Fruit fly (Drosophila melanogaster) whole organism, prepupa: ENCODE measurements around the gene rdx.

Source experiments
- Blimp-1 ChIP-seq: fragments of 200-800 bp; sonication (Bioruptor generic); optimal IDR thresholded peaks from 3 replicates; lab custom pipeline; 2017; ENCODE audit warnings: missing biosample characterization, missing genetic modification characterization, mild to moderate bottlenecking, moderate library complexity, missing genetic modification reagents
- CG10631 ChIP-seq: fragments of 200-800 bp; sonication (Bioruptor generic); optimal IDR thresholded peaks from 2 replicates; lab custom pipeline; 2016; ENCODE audit warnings: missing biosample characterization, missing genetic modification characterization
- CG10669 ChIP-seq: fragments of 200-800 bp; sonication (Bioruptor generic); optimal IDR thresholded peaks from 3 replicates; lab custom pipeline; 2018; ENCODE audit warnings: missing biosample characterization, mild to moderate bottlenecking, missing genetic modification characterization, moderate library complexity
- CG11294 ChIP-seq: fragments of 200-800 bp; sonication (Bioruptor generic); IDR thresholded peaks from 2 replicates; pipeline ENCODE4 v1.3.6; 2022; ENCODE audit warnings: missing biosample characterization, missing genetic modification characterization
- CG11762 ChIP-seq: fragments of 200-800 bp; sonication (Bioruptor generic); optimal IDR thresholded peaks from 3 replicates; lab custom pipeline; 2016; ENCODE audit warnings: missing biosample characterization, missing genetic modification characterization; ENCODE audit not compliant: insufficient read depth
- CG11902 ChIP-seq: fragments of 200-800 bp; sonication (Bioruptor generic); optimal IDR thresholded peaks from 3 replicates; lab custom pipeline; 2016; ENCODE audit warnings: missing biosample characterization, missing genetic modification characterization
- CG15336 ChIP-seq: fragments of 200-800 bp; sonication (Bioruptor generic); IDR thresholded peaks from 2 replicates; pipeline ENCODE4 v1.3.6; 2022; ENCODE audit warnings: missing biosample characterization, missing genetic modification characterization
- CG1621 ChIP-seq: fragments of 200-800 bp; sonication (Bioruptor generic); optimal IDR thresholded peaks from 3 replicates; lab custom pipeline; 2018; ENCODE audit warnings: missing biosample characterization, mild to moderate bottlenecking, missing genetic modification characterization
- CG16779 ChIP-seq: fragments of 200-800 bp; sonication (Bioruptor generic); optimal IDR thresholded peaks from 3 replicates; lab custom pipeline; 2017; ENCODE audit warnings: missing biosample characterization, mild to moderate bottlenecking, missing genetic modification characterization
- CG3032 ChIP-seq: fragments of 200-800 bp; optimal IDR thresholded peaks from 2 replicates; lab custom pipeline; 2019; ENCODE audit warnings: missing biosample characterization, mild to moderate bottlenecking, missing genetic modification characterization, moderate library complexity
- CG32006 ChIP-seq: fragments of 200-800 bp; sonication (Bioruptor generic); optimal IDR thresholded peaks from 3 replicates; lab custom pipeline; 2017; ENCODE audit warnings: missing biosample characterization, mild to moderate bottlenecking, missing genetic modification characterization
- CG3919 ChIP-seq: fragments of 200-800 bp; sonication (Bioruptor generic); optimal IDR thresholded peaks from 3 replicates; lab custom pipeline; 2016; ENCODE audit warnings: missing biosample characterization, missing genetic modification characterization
- CG4318 ChIP-seq: fragments of 200-800 bp; sonication (Bioruptor generic); optimal IDR thresholded peaks from 3 replicates; lab custom pipeline; 2017; ENCODE audit warnings: missing biosample characterization, mild to moderate bottlenecking, missing genetic modification characterization
- CG6163 ChIP-seq: fragments of 200-800 bp; sonication (Bioruptor generic); IDR thresholded peaks from 3 replicates; pipeline ENCODE4 v1.3.6; 2022; ENCODE audit warnings: missing biosample characterization, missing genetic modification characterization
- CG6276 ChIP-seq: fragments of 200-800 bp; sonication (Bioruptor generic); optimal IDR thresholded peaks from 2 replicates; lab custom pipeline; 2017; ENCODE audit warnings: missing biosample characterization, mild to moderate bottlenecking, missing genetic modification characterization
- CG6808 ChIP-seq: fragments of 200-800 bp; sonication (Bioruptor generic); optimal IDR thresholded peaks from 3 replicates; lab custom pipeline; 2017; ENCODE audit warnings: missing biosample characterization, missing genetic modification characterization, mild to moderate bottlenecking, moderate library complexity, missing genetic modification reagents
- CG7368 ChIP-seq: fragments of 200-800 bp; sonication (Bioruptor generic); optimal IDR thresholded peaks from 3 replicates; lab custom pipeline; 2016; ENCODE audit warnings: missing biosample characterization, missing genetic modification characterization
- CG8119 ChIP-seq: fragments of 200-800 bp; sonication (Bioruptor generic); IDR thresholded peaks from 3 replicates; pipeline ENCODE4 v1.3.6; 2022; ENCODE audit warnings: missing biosample characterization, missing genetic modification characterization
- CG8319 ChIP-seq: fragments of 200-800 bp; sonication (Bioruptor generic); optimal IDR thresholded peaks from 3 replicates; lab custom pipeline; 2016; ENCODE audit warnings: missing biosample characterization, missing genetic modification characterization
- CG8632 ChIP-seq: fragments of 200-800 bp; sonication (Bioruptor generic); optimal IDR thresholded peaks from 3 replicates; lab custom pipeline; 2016; ENCODE audit warnings: missing biosample characterization, missing genetic modification characterization
- Eip75B ChIP-seq: fragments of 200-800 bp; sonication (Bioruptor generic); optimal IDR thresholded peaks from 3 replicates; lab custom pipeline; 2016; ENCODE audit warnings: missing biosample characterization, missing genetic modification characterization
- Eip78C ChIP-seq: fragments of 200-800 bp; sonication (Bioruptor generic); peaks from one replicate; lab custom pipeline; 2016; ENCODE audit warnings: missing biosample characterization, missing genetic modification characterization
- Ets96B ChIP-seq: fragments of 200-800 bp; optimal IDR thresholded peaks from 2 replicates; lab custom pipeline; 2019; ENCODE audit warnings: missing biosample characterization, mild to moderate bottlenecking, missing genetic modification characterization, moderate library complexity
- Gug ChIP-seq: fragments of 200-800 bp; sonication (Bioruptor generic); IDR thresholded peaks from 2 replicates; pipeline ENCODE4 v1.3.6; 2022; ENCODE audit warnings: missing biosample characterization, missing genetic modification characterization
- Hr38 ChIP-seq: sonication (Bioruptor generic); optimal IDR thresholded peaks from 2 replicates; lab custom pipeline; 2016; ENCODE audit warnings: missing biosample characterization, missing genetic modification characterization
- Hr39 ChIP-seq: fragments of 200-800 bp; sonication (Bioruptor generic); optimal IDR thresholded peaks from 2 replicates; lab custom pipeline; 2016; ENCODE audit warnings: missing biosample characterization, missing genetic modification characterization
- Hr4 ChIP-seq: fragments of 200-800 bp; sonication (Bioruptor generic); optimal IDR thresholded peaks from 3 replicates; lab custom pipeline; 2016; ENCODE audit warnings: missing biosample characterization, missing genetic modification characterization
- Lpt ChIP-seq: fragments of 200-800 bp; sonication (Bioruptor generic); optimal IDR thresholded peaks from 3 replicates; lab custom pipeline; 2016; ENCODE audit warnings: missing biosample characterization, missing genetic modification characterization
- Met ChIP-seq: fragments of 200-800 bp; sonication (Bioruptor generic); optimal IDR thresholded peaks from 3 replicates; lab custom pipeline; 2016; ENCODE audit warnings: missing biosample characterization, missing genetic modification characterization
- OdsH ChIP-seq: fragments of 200-800 bp; sonication (Bioruptor generic); optimal IDR thresholded peaks from 3 replicates; lab custom pipeline; 2016; ENCODE audit warnings: missing biosample characterization, missing genetic modification characterization
- Smox ChIP-seq: fragments of 200-800 bp; sonication (Bioruptor generic); optimal IDR thresholded peaks from 3 replicates; lab custom pipeline; 2016; ENCODE audit warnings: missing biosample characterization, missing genetic modification characterization
- Sox102F ChIP-seq: fragments of 200-800 bp; sonication (Bioruptor generic); optimal IDR thresholded peaks from 2 replicates; lab custom pipeline; 2016; ENCODE audit warnings: missing biosample characterization, mild to moderate bottlenecking, missing genetic modification characterization
- Sox14 ChIP-seq: fragments of 200-800 bp; sonication (Bioruptor generic); optimal IDR thresholded peaks from 3 replicates; lab custom pipeline; 2016; ENCODE audit warnings: missing biosample characterization, missing genetic modification characterization
- Sox15 ChIP-seq: fragments of 200-800 bp; sonication (Bioruptor generic); optimal IDR thresholded peaks from 3 replicates; lab custom pipeline; 2016; ENCODE audit warnings: missing biosample characterization, missing genetic modification characterization
- achi ChIP-seq: fragments of 200-800 bp; sonication (Bioruptor generic); optimal IDR thresholded peaks from 3 replicates; lab custom pipeline; 2016; ENCODE audit warnings: missing biosample characterization, missing genetic modification characterization
- acj6 ChIP-seq: fragments of 200-800 bp; sonication (Bioruptor generic); optimal IDR thresholded peaks from 3 replicates; lab custom pipeline; 2016; ENCODE audit warnings: missing biosample characterization, missing genetic modification characterization
- dac ChIP-seq: fragments of 200-800 bp; sonication (Bioruptor generic); optimal IDR thresholded peaks from 2 replicates; lab custom pipeline; 2017; ENCODE audit warnings: missing biosample characterization, mild to moderate bottlenecking, missing genetic modification characterization
- dsx ChIP-seq: fragments of 200-800 bp; optimal IDR thresholded peaks from 3 replicates; lab custom pipeline; 2019; ENCODE audit warnings: missing biosample characterization, mild to moderate bottlenecking, missing genetic modification characterization, moderate library complexity; ENCODE audit not compliant: poor library complexity, severe bottlenecking
- eg ChIP-seq: fragments of 200-800 bp; sonication (Bioruptor generic); IDR thresholded peaks from 3 replicates; pipeline ENCODE4 v1.3.6; 2022; ENCODE audit warnings: missing biosample characterization, missing genetic modification characterization
- fd59A ChIP-seq: fragments of 200-800 bp; sonication (Bioruptor generic); optimal IDR thresholded peaks from 2 replicates; lab custom pipeline; 2017; ENCODE audit warnings: missing biosample characterization, mild to moderate bottlenecking, missing genetic modification characterization, missing genetic modification reagents
- fd85E ChIP-seq: fragments of 200-800 bp; sonication (Bioruptor generic); optimal IDR thresholded peaks from 3 replicates; lab custom pipeline; 2016; ENCODE audit warnings: missing biosample characterization, missing genetic modification characterization
- fkh ChIP-seq: fragments of 200-800 bp; sonication (Bioruptor generic); optimal IDR thresholded peaks from 3 replicates; lab custom pipeline; 2017; ENCODE audit warnings: missing biosample characterization, mild to moderate bottlenecking, missing genetic modification characterization, moderate library complexity
- lz ChIP-seq: fragments of 200-800 bp; sonication (Bioruptor generic); optimal IDR thresholded peaks from 3 replicates; lab custom pipeline; 2016; ENCODE audit warnings: missing biosample characterization, missing genetic modification characterization
- net ChIP-seq: fragments of 200-800 bp; sonication (Bioruptor generic); optimal IDR thresholded peaks from 3 replicates; lab custom pipeline; 2016; ENCODE audit warnings: missing biosample characterization, missing genetic modification characterization
- pdm3 ChIP-seq: fragments of 200-800 bp; sonication (Bioruptor generic); optimal IDR thresholded peaks from 3 replicates; lab custom pipeline; 2016; ENCODE audit warnings: missing biosample characterization, missing genetic modification characterization
- salr ChIP-seq, 2 experiments: fragments of 200-800 bp; sonication (Bioruptor generic); optimal IDR thresholded peaks; 3 replicates each; lab custom pipeline; 2016 to 2018; ENCODE audit warnings: missing biosample characterization in 2 of 2, missing genetic modification characterization in 2 of 2, mild to moderate bottlenecking in 1 of 2
- spab ChIP-seq: fragments of 200-800 bp; sonication (Bioruptor generic); optimal IDR thresholded peaks from 2 replicates; lab custom pipeline; 2017; ENCODE audit warnings: missing biosample characterization, mild to moderate bottlenecking, missing genetic modification characterization, missing genetic modification reagents
- ss ChIP-seq, 2 experiments: fragments of 200-800 bp; sonication (Bioruptor generic); optimal IDR thresholded peaks; 2 replicates in 1 of 2; 3 replicates in 1 of 2; lab custom pipeline; 2017 to 2018; ENCODE audit warnings: mild to moderate bottlenecking in 2 of 2, missing biosample characterization in 2 of 2, missing genetic modification characterization in 2 of 2, moderate library complexity in 1 of 2
- svp ChIP-seq: fragments of 200-800 bp; sonication (Bioruptor generic); peaks from one replicate; lab custom pipeline; 2016; ENCODE audit warnings: missing biosample characterization, missing genetic modification characterization
- vri ChIP-seq: fragments of 200-800 bp; sonication (Bioruptor generic); optimal IDR thresholded peaks from 3 replicates; lab custom pipeline; 2016; ENCODE audit warnings: missing biosample characterization, mild to moderate bottlenecking, missing genetic modification characterization

The rdx gene

dm6 chr3R:14052182-14053036, 20.6 kb upstream of the rdx start:
- peak; percentile 46 for TF ChIP-seq fd59A
- peak; percentile 72 for TF ChIP-seq Eip75B
- TF ChIP-seq Eip78C: peak; percentile 91
- TF ChIP-seq CG10669 (GFP tag; lab: Kevin White, UChicago): peak; percentile 34
- peak; percentile 95 for TF ChIP-seq eg (GFP tag; lab: Robert Waterston, UW)
- peak; percentile 83 for TF ChIP-seq CG3919
- TF ChIP-seq CG6163 (GFP tag; lab: Robert Waterston, UW): peak; percentile 89
- no peak for TF ChIP-seq CG8632 (GFP tag; lab: Kevin White, UChicago)
- TF ChIP-seq achi: peak; percentile 83
- peak; percentile 48 for TF ChIP-seq fkh (GFP tag; lab: Kevin White, UChicago)
- TF ChIP-seq vri (GFP tag; lab: Kevin White, UChicago): no peak
- peak; percentile 0 for TF ChIP-seq Sox102F (GFP tag; lab: Kevin White, UChicago)
- TF ChIP-seq Smox (GFP tag; lab: Kevin White, UChicago): no peak
- TF ChIP-seq svp: peak; percentile 63
- peak; percentile 93 for TF ChIP-seq Gug (GFP tag; lab: Robert Waterston, UW)
- peak; percentile 80 for TF ChIP-seq acj6 (GFP tag; lab: Kevin White, UChicago)
- peak; percentile 86 for TF ChIP-seq CG10631 (GFP tag; lab: Kevin White, UChicago)
- peak; percentile 11 for TF ChIP-seq Met (GFP tag; lab: Kevin White, UChicago)
- peak; percentile 93 for TF ChIP-seq CG4318 (GFP tag; lab: Kevin White, UChicago)
- peak; percentile 84 for TF ChIP-seq OdsH
- TF ChIP-seq Sox15 (GFP tag; lab: Kevin White, UChicago): no peak
- peak; percentile 96 for TF ChIP-seq CG8119 (GFP tag; lab: Robert Waterston, UW)
- peak; percentile 74 for TF ChIP-seq CG3032 (tag; lab: Kevin White, UChicago)
- peak; percentile 96 for TF ChIP-seq Hr4 (GFP tag; lab: Kevin White, UChicago)
- TF ChIP-seq Lpt (GFP tag; lab: Kevin White, UChicago): peak; percentile 95
- no peak for TF ChIP-seq CG7368
- TF ChIP-seq CG8319 (GFP tag; lab: Kevin White, UChicago): peak; percentile 11
- no peak for TF ChIP-seq Blimp-1 (GFP tag; lab: Kevin White, UChicago)
- TF ChIP-seq fd85E (GFP tag; lab: Kevin White, UChicago): no peak
- TF ChIP-seq CG6276 (GFP tag; lab: Kevin White, UChicago): peak; percentile 92
- peak; percentile 82 for TF ChIP-seq Sox14 (GFP tag; lab: Kevin White, UChicago)
- peak; percentile 62 for TF ChIP-seq CG6808 (GFP tag; lab: Kevin White, UChicago)
- TF ChIP-seq CG15336 (GFP tag; lab: Robert Waterston, UW): peak; percentile 96
- TF ChIP-seq CG11762: peak; percentile 54
- peak; percentile 97 for TF ChIP-seq CG32006
- TF ChIP-seq CG16779 (tag; lab: Kevin White, UChicago): peak; percentile 60
- TF ChIP-seq CG11294 (GFP tag; lab: Robert Waterston, UW): peak; percentile 84
- peak; percentile 39 for TF ChIP-seq Hr38 (GFP tag; lab: Kevin White, UChicago)
- peak in 1 of 2 experiments; percentile 94 for TF ChIP-seq salr (GFP tag; optimal IDR thresholded peaks at IDR 0.05; lab: Kevin White, UChicago)
- peak; percentile 47 for TF ChIP-seq spab
- peak; percentile 82 for TF ChIP-seq pdm3
- TF ChIP-seq Ets96B (tag; lab: Kevin White, UChicago): peak; percentile 47
- peak; percentile 90 for TF ChIP-seq dac (GFP tag; lab: Kevin White, UChicago)
- TF ChIP-seq ss (GFP tag; optimal IDR thresholded peaks at IDR 0.05; lab: Kevin White, UChicago): no peak
- no peak for TF ChIP-seq Hr39
- peak; percentile 23 for TF ChIP-seq lz (GFP tag; lab: Kevin White, UChicago)
- TF ChIP-seq dsx (GFP tag; lab: Kevin White, UChicago): peak; percentile 9
- peak; percentile 85 for TF ChIP-seq net (GFP tag; lab: Kevin White, UChicago)
- TF ChIP-seq CG1621 (tag; lab: Kevin White, UChicago): no peak
- no peak for TF ChIP-seq CG11902
